Worm (Caenorhabditis elegans) whole organism, young adult: Measurements from ENCODE around the gene F59E11.6.

Experiments used
- B0261.1 ChIP-seq: sonication (generic microtip); optimal IDR thresholded peaks from 2 replicates; lab custom pipeline; 2016; ENCODE audit warnings: mild to moderate bottlenecking, missing genetic modification characterization, moderate library complexity, missing compliant biosample characterization
- D2030.7 ChIP-seq: fragments of 200-800 bp; sonication (Bioruptor generic); IDR thresholded peaks from 2 replicates; pipeline ENCODE4 v1.3.6; 2022; ENCODE audit warnings: missing genetic modification reagents, missing genetic modification characterization, missing compliant biosample characterization
- F10E7.11 ChIP-seq: sonication (generic microtip); optimal IDR thresholded peaks from 2 replicates; lab custom pipeline; 2017; ENCODE audit warnings: mild to moderate bottlenecking, missing genetic modification characterization, moderate library complexity, missing compliant biosample characterization
- F33H1.4 ChIP-seq: fragments of 200-800 bp; sonication (Bioruptor generic); IDR thresholded peaks from 2 replicates; pipeline ENCODE4 v1.3.6; 2022; ENCODE audit warnings: missing genetic modification reagents, missing genetic modification characterization, missing compliant biosample characterization
- F49E8.2 ChIP-seq: sonication (generic microtip); optimal IDR thresholded peaks from 3 replicates; lab custom pipeline; 2017; ENCODE audit warnings: missing genetic modification characterization, mild to moderate bottlenecking, missing compliant biosample characterization, antibody characterized with exemption, moderate library complexity; ENCODE audit not compliant: insufficient read depth
- F55B11.4 ChIP-seq: sonication (generic microtip); optimal IDR thresholded peaks from 2 replicates; lab custom pipeline; 2016; ENCODE audit warnings: missing compliant biosample characterization, missing genetic modification characterization, borderline replicate concordance; ENCODE audit not compliant: insufficient read depth
- K11D2.4 ChIP-seq: fragments of 200-800 bp; sonication (Bioruptor generic); IDR thresholded peaks from 2 replicates; pipeline ENCODE4 v1.3.6; 2022; ENCODE audit warnings: missing genetic modification reagents, missing genetic modification characterization, missing compliant biosample characterization
- T26A5.8 ChIP-seq: sonication (generic microtip); optimal IDR thresholded peaks from 2 replicates; lab custom pipeline; 2016; ENCODE audit warnings: missing genetic modification characterization, missing compliant biosample characterization
- attf-3 ChIP-seq: fragments of 200-800 bp; sonication (Bioruptor generic); conservative IDR thresholded peaks from 2 replicates; pipeline ENCODE4 v1.3.6; 2022; ENCODE audit warnings: missing genetic modification reagents, missing genetic modification characterization, missing compliant biosample characterization
- attf-5 ChIP-seq: fragments of 200-800 bp; sonication (Bioruptor generic); optimal IDR thresholded peaks from 2 replicates; lab custom pipeline; 2018; ENCODE audit warnings: mild to moderate bottlenecking, missing genetic modification characterization, missing compliant biosample characterization
- bed-1 ChIP-seq: fragments of 200-800 bp; sonication (Bioruptor generic); IDR thresholded peaks from 2 replicates; pipeline ENCODE4 v1.3.6; 2022; ENCODE audit warnings: missing genetic modification reagents, missing genetic modification characterization, missing compliant biosample characterization
- bed-2 ChIP-seq: fragments of 200-800 bp; sonication (Bioruptor generic); IDR thresholded peaks from 2 replicates; pipeline ENCODE4 v1.3.6; 2022; ENCODE audit warnings: missing genetic modification reagents, missing genetic modification characterization, missing compliant biosample characterization
- cebp-2 ChIP-seq: fragments of 200-800 bp; sonication (Bioruptor generic); IDR thresholded peaks from 2 replicates; pipeline ENCODE4 v1.3.6; 2022; ENCODE audit warnings: missing genetic modification characterization, missing compliant biosample characterization
- ceh-100 ChIP-seq: fragments of 200-800 bp; sonication (Bioruptor generic); IDR thresholded peaks from 2 replicates; pipeline ENCODE4 v1.3.6; 2022; ENCODE audit warnings: missing genetic modification reagents, missing genetic modification characterization, missing compliant biosample characterization
- ceh-40 ChIP-seq: fragments of 200-800 bp; sonication (Bioruptor generic); IDR thresholded peaks from 2 replicates; pipeline ENCODE4 v1.3.6; 2022; ENCODE audit warnings: missing genetic modification characterization, missing compliant biosample characterization
- egl-18 ChIP-seq: fragments of 200-800 bp; sonication (Bioruptor generic); IDR thresholded peaks from 2 replicates; pipeline ENCODE4 v1.3.6; 2022; ENCODE audit warnings: missing genetic modification reagents, missing genetic modification characterization, missing compliant biosample characterization
- hmg-20 ChIP-seq: fragments of 200-800 bp; sonication (Bioruptor generic); IDR thresholded peaks from 2 replicates; pipeline ENCODE4 v1.3.6; 2022; ENCODE audit warnings: missing genetic modification reagents, missing genetic modification characterization, missing compliant biosample characterization
- let-607 ChIP-seq, 2 experiments: fragments of 200-800 bp in 1 of 2; sonication (Bioruptor generic) in 1 of 2; sonication (generic microtip) in 1 of 2; optimal IDR thresholded peaks; 2 replicates each; lab custom pipeline; 2016 to 2018; ENCODE audit warnings: mild to moderate bottlenecking in 2 of 2, missing compliant biosample characterization in 2 of 2, missing genetic modification characterization in 2 of 2, moderate library complexity in 2 of 2, missing genotype in 1 of 2
- lin-35 ChIP-seq, 3 experiments: fragments of 150-350 bp in 2 of 3; sonication (generic microtip) in 1 of 3; optimal IDR thresholded peaks; 2 replicates each; lab custom pipeline; 2014 to 2018; ENCODE audit warnings: missing biosample characterization in 3 of 3, missing genetic modification characterization in 3 of 3, missing genetic modification reagents in 3 of 3
- lin-40 ChIP-seq: sonication (generic microtip); optimal IDR thresholded peaks from 2 replicates; lab custom pipeline; 2016; ENCODE audit warnings: missing genetic modification characterization, mild to moderate bottlenecking, missing compliant biosample characterization, missing genotype, missing genetic modification reagents
- madf-10 ChIP-seq: sonication (generic microtip); optimal IDR thresholded peaks from 2 replicates; lab custom pipeline; 2016; ENCODE audit warnings: mild to moderate bottlenecking, missing genetic modification characterization, missing compliant biosample characterization
- mes-4 ChIP-seq: sonication (generic microtip); optimal IDR thresholded peaks from 2 replicates; lab custom pipeline; 2016; ENCODE audit warnings: missing genotype, missing genetic modification characterization, missing compliant biosample characterization
- nfya-2 ChIP-seq: fragments of 200-800 bp; sonication (Bioruptor generic); IDR thresholded peaks from 2 replicates; pipeline ENCODE4 v1.3.6; 2022; ENCODE audit warnings: missing genetic modification reagents, missing genetic modification characterization, missing compliant biosample characterization
- pha-4 ChIP-seq: fragments of 150-350 bp; sonication (generic microtip); optimal IDR thresholded peaks from 2 replicates; lab custom pipeline; 2014; ENCODE audit warnings: missing biosample characterization, missing genetic modification reagents, missing genetic modification characterization
- rpc-1 ChIP-seq, 2 experiments: fragments of 150-350 bp in 1 of 2; sonication (generic microtip) in 1 of 2; optimal IDR thresholded peaks; 2 replicates each; lab custom pipeline; 2014 to 2018; ENCODE audit warnings: missing biosample characterization in 1 of 2, missing genetic modification characterization in 1 of 2, missing genetic modification reagents in 1 of 2, missing genotype in 1 of 2
- sea-2 ChIP-seq: fragments of 200-800 bp; sonication (Bioruptor generic); IDR thresholded peaks from 2 replicates; pipeline ENCODE4 v1.3.6; 2022; ENCODE audit warnings: missing genetic modification characterization, missing compliant biosample characterization
- somi-1 ChIP-seq: fragments of 200-800 bp; sonication (Bioruptor generic); optimal IDR thresholded peaks from 2 replicates; lab custom pipeline; 2018; ENCODE audit warnings: mild to moderate bottlenecking, missing genetic modification characterization, missing compliant biosample characterization
- tlf-1 ChIP-seq: fragments of 200-800 bp; sonication (Bioruptor generic); optimal IDR thresholded peaks from 2 replicates; lab custom pipeline; 2018; ENCODE audit warnings: mild to moderate bottlenecking, missing genetic modification characterization, missing compliant biosample characterization
- zim-3 ChIP-seq: sonication (generic microtip); optimal IDR thresholded peaks from 2 replicates; lab custom pipeline; 2017; ENCODE audit warnings: mild to moderate bottlenecking, missing genetic modification characterization, moderate library complexity, missing compliant biosample characterization
- ztf-3 ChIP-seq: fragments of 200-800 bp; sonication (Bioruptor generic); optimal IDR thresholded peaks from 2 replicates; lab custom pipeline; 2018; ENCODE audit warnings: mild to moderate bottlenecking, missing genetic modification characterization, missing compliant biosample characterization

Gene F59E11.6

DNA sequence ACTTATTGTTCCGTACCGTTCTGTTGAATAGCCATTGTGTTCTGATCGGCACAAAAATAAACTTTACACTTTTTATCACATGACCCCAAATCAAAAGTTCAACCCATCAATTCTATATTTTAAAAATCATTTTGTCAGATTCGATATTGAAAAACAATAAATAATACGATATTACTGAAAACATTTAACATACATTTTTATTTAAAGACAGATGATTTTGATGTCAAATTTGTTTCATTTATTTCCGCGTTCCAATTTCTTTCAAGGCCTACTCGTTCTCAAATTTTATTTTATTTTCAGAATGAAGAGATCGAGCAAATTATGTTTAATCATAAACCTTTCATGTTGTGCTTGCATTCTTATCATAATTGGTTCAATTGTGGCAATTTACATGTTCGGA, 3.2 kb downstream of the F59E11.6 start, which contains the start of gene F59E11.5:
Gene F59E11.5 (plus strand): TSS at position 301 of the 400 bp plus-strand sequence.
- TF ChIP-seq B0261.1 (tag; lab: Kevin White, UChicago): no peak
- no peak for TF ChIP-seq egl-18 (GFP tag; lab: Robert Waterston, UW)
- no peak for TF ChIP-seq hmg-20 (GFP tag; lab: Robert Waterston, UW)
- TF ChIP-seq rpc-1 (optimal IDR thresholded peaks at IDR 0.05; lab: Kevin White, UChicago): no peak
- TF ChIP-seq rpc-1 (tag; optimal IDR thresholded peaks at IDR 0.05; lab: Kevin White, UChicago): no peak
- TF ChIP-seq ceh-100 (GFP tag; lab: Robert Waterston, UW): no peak
- TF ChIP-seq attf-5 (GFP tag; lab: Kevin White, UChicago): no peak
- no peak for TF ChIP-seq bed-2 (GFP tag; lab: Robert Waterston, UW)
- TF ChIP-seq let-607 (tag; optimal IDR thresholded peaks at IDR 0.05; lab: Kevin White, UChicago): no peak
- TF ChIP-seq D2030.7 (GFP tag; lab: Robert Waterston, UW): no peak
- TF ChIP-seq F33H1.4 (GFP tag; lab: Robert Waterston, UW): no peak
- TF ChIP-seq madf-10: no peak
- TF ChIP-seq pha-4 (tag; lab: Kevin White, UChicago): no peak
- no peak for TF ChIP-seq ceh-40 (GFP tag; lab: Robert Waterston, UW)
- no peak for TF ChIP-seq zim-3 (tag; lab: Kevin White, UChicago)
- TF ChIP-seq somi-1 (GFP tag; lab: Kevin White, UChicago): no peak

DNA sequence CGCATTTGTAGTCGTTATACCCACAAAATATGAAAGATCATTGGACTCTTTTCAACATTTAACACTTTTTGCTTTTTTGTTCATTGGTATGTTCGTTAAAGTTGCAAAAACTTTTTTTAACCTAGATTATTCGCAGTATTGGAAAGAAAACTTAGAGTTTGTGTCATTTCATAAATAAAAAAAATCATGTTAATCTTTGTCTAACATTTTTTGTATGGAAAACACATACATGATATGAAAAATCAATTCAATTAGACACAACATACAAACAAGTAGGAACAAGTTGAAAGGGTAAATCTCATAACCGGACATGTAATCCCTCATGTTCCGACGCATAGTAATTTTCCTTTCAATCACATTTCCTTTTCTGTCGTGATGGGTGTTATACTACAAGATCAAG, 9.6 kb downstream of the F59E11.6 start, which contains the start of gene F59E11.2:
Gene F59E11.2 (plus strand): TSS at position 301 of the 400 bp plus-strand sequence.
- TF ChIP-seq F55B11.4: no peak
- no peak for TF ChIP-seq rpc-1 (optimal IDR thresholded peaks at IDR 0.05; lab: Kevin White, UChicago)
- TF ChIP-seq rpc-1 (tag; optimal IDR thresholded peaks at IDR 0.05; lab: Kevin White, UChicago): no peak
- no peak for TF ChIP-seq ceh-100 (GFP tag; lab: Robert Waterston, UW)
- TF ChIP-seq lin-40 (tag; lab: Kevin White, UChicago): no peak
- TF ChIP-seq F10E7.11 (tag; lab: Kevin White, UChicago): no peak
- no peak for TF ChIP-seq cebp-2 (GFP tag; lab: Robert Waterston, UW)
- no peak for TF ChIP-seq nfya-2 (GFP tag; lab: Robert Waterston, UW)
- no peak for TF ChIP-seq mes-4 (tag; lab: Kevin White, UChicago)
- TF ChIP-seq, all 124 proteins: peak for 0

DNA sequence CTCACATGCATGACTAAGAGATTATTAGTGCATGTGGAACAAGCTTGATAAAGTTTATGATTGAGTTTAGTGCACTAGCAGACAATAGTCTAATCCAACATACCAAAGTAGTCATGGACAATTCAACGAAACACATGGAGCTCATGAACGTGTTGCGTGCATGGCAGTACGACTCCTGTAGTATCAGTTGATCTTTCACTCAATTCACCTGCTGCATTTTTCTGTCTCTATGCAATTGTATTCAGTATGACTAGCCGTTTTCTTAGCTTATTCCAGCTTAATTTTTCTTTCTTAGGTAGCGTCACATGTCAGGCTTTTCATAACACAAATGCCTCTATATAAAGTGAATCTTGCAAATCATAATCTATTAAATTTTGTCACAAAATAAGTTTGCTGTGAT, 11.7 kb downstream of the F59E11.6 start, which contains the start of gene srx-1:
Gene srx-1 (plus strand): TSS at position 382 of the 400 bp plus-strand sequence.
- TF ChIP-seq T26A5.8 (tag; lab: Kevin White, UChicago) (no peak), tlf-1 (GFP tag; lab: Kevin White, UChicago) (no peak), ztf-3 (GFP tag; lab: Kevin White, UChicago) (no peak), bed-1 (GFP tag; lab: Robert Waterston, UW) (no peak)
- TF ChIP-seq, all 124 proteins: peak for 0

DNA sequence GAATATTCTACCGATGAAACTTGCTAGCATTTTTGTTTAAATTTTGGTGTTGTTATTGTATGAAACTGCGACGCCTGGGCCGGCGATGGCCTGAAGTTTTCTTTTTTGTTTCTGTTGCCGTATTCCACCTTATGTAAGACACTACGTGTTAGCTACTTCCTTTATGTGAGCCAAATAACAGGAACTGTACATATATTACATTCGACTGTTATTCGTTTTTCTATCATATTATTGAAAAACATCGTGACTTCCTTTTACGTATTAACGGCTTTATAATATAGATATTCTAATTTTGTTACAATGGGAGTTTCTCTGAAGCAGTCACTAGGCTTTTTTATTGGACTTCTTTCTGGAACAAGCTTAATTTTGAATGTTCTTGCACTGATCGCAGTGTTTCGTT, 13.7 kb downstream of the F59E11.6 start, which contains the start of gene srx-3:
Gene srx-3 (plus strand): TSS at position 301 of the 400 bp plus-strand sequence.
- no peak for TF ChIP-seq attf-3 (GFP tag; lab: Robert Waterston, UW)
- no peak for TF ChIP-seq lin-35 (GFP tag; optimal IDR thresholded peaks at IDR 0.05; lab: Kevin White, UChicago)

DNA sequence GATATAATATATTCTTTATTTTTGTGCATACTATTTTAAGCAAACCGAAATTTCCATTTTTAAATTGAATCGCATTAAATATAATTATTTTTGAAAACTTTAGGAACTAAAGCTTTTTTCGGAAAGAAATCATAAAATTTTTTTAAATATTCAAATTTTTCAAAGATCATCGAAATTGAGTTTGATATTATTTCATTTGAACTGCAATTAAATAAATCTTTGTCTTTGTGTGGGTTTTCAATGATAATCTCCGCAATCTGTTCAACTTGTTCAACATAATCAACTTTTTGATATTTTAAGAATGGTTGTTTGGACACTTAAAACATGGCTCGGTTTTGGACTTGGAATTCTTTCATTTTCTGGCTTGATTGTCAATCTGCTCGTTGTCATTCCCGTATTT, 17.6 kb downstream of the F59E11.6 start, which contains the start of gene srx-2:
Gene srx-2 (plus strand): TSS at position 301 of the 400 bp plus-strand sequence.
- TF ChIP-seq F49E8.2 (no peak), K11D2.4 (no peak), F55B11.4 (no peak), bed-1 (GFP tag; lab: Robert Waterston, UW) (no peak), sea-2 (no peak)
- TF ChIP-seq, all 124 proteins: peak for 0
